Fruit fly (Drosophila melanogaster) whole organism: ENCODE data around the gene CG14275.

ENCODE experiments used
- CG8478 ChIP-seq: fragments of >200 bp; optimal IDR thresholded peaks from 2 replicates; lab custom pipeline; 2018; ENCODE audit warnings: inconsistent platforms
- Dll ChIP-seq: fragments of >200 bp; optimal IDR thresholded peaks from 2 replicates; lab custom pipeline; 2017
- EcR ChIP-seq, 2 experiments: fragments of >200 bp; optimal IDR thresholded peaks; 2 replicates each; lab custom pipeline; 2017; ENCODE audit warnings: missing biosample characterization in 2 of 2, missing genetic modification characterization in 2 of 2, missing genetic modification reagents in 2 of 2
- pan ChIP-seq: fragments of >200 bp; optimal IDR thresholded peaks from 2 replicates; lab custom pipeline; 2017
- psq ChIP-seq: fragments of >200 bp; optimal IDR thresholded peaks from 2 replicates; lab custom pipeline; 2017
- usp ChIP-seq: fragments of >200 bp; optimal IDR thresholded peaks from 2 replicates; lab custom pipeline; 2017; ENCODE audit warnings: missing biosample characterization, missing genetic modification characterization, mixed read lengths

The CG14275 gene

dm6 chr2L:8362273-8362954, 35.2 kb downstream of the CG14275 start, which contains the start of gene CG7627:
CG7627 (minus strand) TSS chr2L:8362469.
- TF ChIP-seq EcR (GFP tag; optimal IDR thresholded peaks at IDR 0.05; lab: Kevin White, UChicago) (no peak), CG8478 (no peak)

dm6 chr2L:8362955-8363285, 35.7 kb downstream of the CG14275 start:
- TF ChIP-seq usp (GFP tag; lab: Kevin White, UChicago) = no peak
- no peak for TF ChIP-seq pan (lab: Kevin White, UChicago)
- no peak for TF ChIP-seq Dll (lab: Kevin White, UChicago)
- TF ChIP-seq psq (lab: Kevin White, UChicago) = no peak
- TF ChIP-seq CG8478 = no peak
- TF ChIP-seq EcR (GFP tag; optimal IDR thresholded peaks at IDR 0.05; lab: Kevin White, UChicago) = no peak

- TF ChIP-seq EcR (GFP tag; optimal IDR thresholded peaks at IDR 0.05; lab: Kevin White, UChicago) (no peak), psq (lab: Kevin White, UChicago) (no peak), usp (GFP tag; lab: Kevin White, UChicago) (no peak)
These were observed 37.0 kb downstream of the CG14275 start, which contains the start of the genes RpS13 and CSN8 for dm6 chr2L:8364006-8364956. RpS13 (minus strand) TSS chr2L:8364662. CSN8 (plus strand) TSS chr2L:8364855.

- TF ChIP-seq EcR (GFP tag; optimal IDR thresholded peaks at IDR 0.05; lab: Kevin White, UChicago) (no peak), usp (GFP tag; lab: Kevin White, UChicago) (no peak), psq (lab: Kevin White, UChicago) (no peak), CG8478 (no peak), Dll (lab: Kevin White, UChicago) (no peak), pan (lab: Kevin White, UChicago) (no peak)
These were observed 38.7 kb downstream of the CG14275 start, which contains the start of gene Pp2A-29B for dm6 chr2L:8365701-8366643. Pp2A-29B (plus strand) TSS chr2L:8366038.

dm6 chr2L:8370364-8371326, 43.4 kb downstream of the CG14275 start, which contains the start of gene CG17292:
CG17292 (plus strand) TSS chr2L:8370454.
- TF ChIP-seq usp (GFP tag; lab: Kevin White, UChicago) (no peak), pan (lab: Kevin White, UChicago) (no peak), psq (lab: Kevin White, UChicago) (no peak), Dll (lab: Kevin White, UChicago) (no peak), EcR (GFP tag; optimal IDR thresholded peaks at IDR 0.05; lab: Kevin White, UChicago) (no peak), CG8478 (no peak)

dm6 chr2L:8371354-8371937, 44.2 kb downstream of the CG14275 start:
- TF ChIP-seq usp (GFP tag; lab: Kevin White, UChicago) = no peak
- TF ChIP-seq CG8478 = no peak
- TF ChIP-seq Dll (lab: Kevin White, UChicago) = no peak

dm6 chr2L:8372248-8372647, 45.0 kb downstream of the CG14275 start:
- TF ChIP-seq pan (lab: Kevin White, UChicago) = no peak
- TF ChIP-seq EcR (GFP tag; optimal IDR thresholded peaks at IDR 0.05; lab: Kevin White, UChicago) = no peak
- no peak for TF ChIP-seq psq (lab: Kevin White, UChicago)
- no peak for TF ChIP-seq Dll (lab: Kevin White, UChicago)
- TF ChIP-seq usp (GFP tag; lab: Kevin White, UChicago) = no peak
- no peak for TF ChIP-seq CG8478

dm6 chr2L:8374235-8374634, 47.0 kb downstream of the CG14275 start, which contains the start of gene Wdr82:
Wdr82 (plus strand) TSS chr2L:8374461.
- TF ChIP-seq CG8478 (no peak), psq (lab: Kevin White, UChicago) (no peak), pan (lab: Kevin White, UChicago) (no peak), usp (GFP tag; lab: Kevin White, UChicago) (no peak), EcR (GFP tag; optimal IDR thresholded peaks at IDR 0.05; lab: Kevin White, UChicago) (no peak), Dll (lab: Kevin White, UChicago) (no peak)

- TF ChIP-seq psq (lab: Kevin White, UChicago) = no peak
These were observed 49.5 kb downstream of the CG14275 start, which contains the start of the genes CG13390 and CG17294 for dm6 chr2L:8376717-8377116. CG13390 (minus strand) TSS chr2L:8376797. CG17294 (plus strand) TSS chr2L:8377035.

- TF ChIP-seq Dll (lab: Kevin White, UChicago) (no peak), pan (lab: Kevin White, UChicago) (no peak), usp (GFP tag; lab: Kevin White, UChicago) (no peak), psq (lab: Kevin White, UChicago) (no peak), EcR (GFP tag; optimal IDR thresholded peaks at IDR 0.05; lab: Kevin White, UChicago) (no peak), CG8478 (no peak)
These were observed 54.3 kb downstream of the CG14275 start, which contains the start of gene AlaRS for dm6 chr2L:8381508-8382036. AlaRS (minus strand) TSS chr2L:8381764.
